Fruit fly (Drosophila melanogaster) whole organism, embryonic: ENCODE measurements around the gene CG46462.

Source experiments
- CG11695 ChIP-seq: fragments of 200-800 bp; sonication (Bioruptor generic); IDR thresholded peaks from 3 replicates; pipeline ENCODE4 v1.3.6; 2022; ENCODE audit warnings: missing biosample characterization, missing genetic modification characterization
- CG31365 ChIP-seq: fragments of 200-800 bp; sonication (Bioruptor generic); optimal IDR thresholded peaks from 2 replicates; lab custom pipeline; 2018; ENCODE audit warnings: missing biosample characterization, mild to moderate bottlenecking, missing genetic modification characterization
- Hmr ChIP-seq: fragments of 200-800 bp; sonication (Bioruptor generic); optimal IDR thresholded peaks from 3 replicates; lab custom pipeline; 2017; ENCODE audit warnings: mild to moderate bottlenecking, missing biosample characterization, missing genetic modification reagents, missing genetic modification characterization
- Hr3 ChIP-seq: fragments of 200-800 bp; sonication (Bioruptor generic); optimal IDR thresholded peaks from 3 replicates; lab custom pipeline; 2016; ENCODE audit warnings: missing biosample characterization, missing genetic modification characterization
- hbn ChIP-seq: fragments of 200-800 bp; sonication (Bioruptor generic); IDR thresholded peaks from 2 replicates; pipeline ENCODE4 v1.3.6; 2022; ENCODE audit warnings: missing biosample characterization, missing genetic modification characterization; ENCODE audit not compliant: partially characterized antibody
- lola ChIP-seq, 3 experiments: fragments of >200 bp in 2 of 3; fragments of 200-800 bp in 1 of 3; sonication (Bioruptor generic) in 1 of 3; optimal IDR thresholded peaks; 2 replicates each; lab custom pipeline; 2017 to 2019; ENCODE audit warnings: missing biosample characterization in 3 of 3, missing genetic modification characterization in 3 of 3, mild to moderate bottlenecking in 1 of 3, moderate library complexity in 1 of 3
- pho ChIP-seq: fragments of 200-800 bp; sonication (Bioruptor generic); optimal IDR thresholded peaks from 2 replicates; lab custom pipeline; 2016; ENCODE audit warnings: missing biosample characterization, missing genetic modification characterization

dm6 chr3L:19896280-19896891 is 35.1 kb upstream of the CG46462 start:
- TF ChIP-seq Hmr (GFP tag; lab: Kevin White, UChicago) (no peak), Hr3 (GFP tag; lab: Kevin White, UChicago) (no peak), CG11695 (no peak), pho (GFP tag; lab: Kevin White, UChicago) (no peak), lola (GFP tag; optimal IDR thresholded peaks at IDR 0.05; lab: Kevin White, UChicago) (no peak), hbn (GFP tag; lab: Robert Waterston, UW) (no peak), CG31365 (tag; lab: Kevin White, UChicago) (no peak)
